Fruit fly (Drosophila melanogaster) Kc167 (cell line): Measurements from ENCODE around the gene vir-1.

Source experiments
- Myc ChIP-seq: fragments of >200 bp; optimal IDR thresholded peaks from 2 replicates; lab custom pipeline; 2017; ENCODE audit warnings: missing external identifiers
- Sin3A ChIP-seq: fragments of >200 bp; optimal IDR thresholded peaks from 2 replicates; lab custom pipeline; 2018; ENCODE audit warnings: missing external identifiers
- insv ChIP-seq: fragments of >200 bp; optimal IDR thresholded peaks from 3 replicates; lab custom pipeline; 2018; ENCODE audit warnings: missing external identifiers
- psq ChIP-seq: fragments of >200 bp; optimal IDR thresholded peaks from 2 replicates; lab custom pipeline; 2017; ENCODE audit warnings: missing external identifiers
- ttk ChIP-seq: sonication (Bioruptor generic); optimal IDR thresholded peaks from 2 replicates; lab custom pipeline; 2017; ENCODE audit warnings: missing external identifiers

DNA sequence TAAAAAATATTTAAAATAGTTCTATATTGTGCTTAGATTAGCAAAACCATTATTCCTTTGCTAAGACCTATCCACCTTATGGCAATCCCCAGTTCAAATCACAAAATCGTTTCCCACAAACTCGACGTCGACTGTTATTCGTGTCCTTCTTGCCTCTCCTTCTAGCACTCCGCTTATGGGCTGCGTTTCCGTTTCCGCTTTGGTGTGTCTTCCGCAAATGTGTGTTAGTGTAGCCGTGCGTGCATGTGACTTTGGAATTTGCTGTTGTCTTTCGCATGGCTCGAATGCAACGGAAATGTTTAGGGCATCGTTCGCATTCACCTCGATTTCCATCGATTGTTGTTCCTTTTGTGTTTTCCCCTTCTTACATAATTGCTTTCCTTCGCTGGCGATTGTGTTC lies 60.0 kb downstream of the vir-1 start:
- no peak for TF ChIP-seq psq
- no peak for TF ChIP-seq Sin3A (lab: Kevin White, UChicago)
- no peak for TF ChIP-seq Myc (lab: Kevin White, UChicago)
- TF ChIP-seq insv (lab: Kevin White, UChicago), result no peak
- no peak for TF ChIP-seq ttk (lab: Kevin White, UChicago)
